Fruit fly (Drosophila melanogaster): ENCODE measurements around the gene Cubn.

The Cubn gene

dm6 chrX:9579918-9580521 is 8.9 kb upstream of the Cubn start, which contains the start of gene LPCAT:
TSS of gene LPCAT (minus strand) at chrX:9579987.
- peak; percentile 57; the same call in 2 of the 3 replicates for TF ChIP-seq CG8119 (GFP tag; IDR thresholded peaks at IDR 0.05)
- TF ChIP-seq acj6 (GFP tag; optimal IDR thresholded peaks at IDR 0.05) = peak; percentile 14
- TF ChIP-seq CG31627 (GFP tag; optimal IDR thresholded peaks at IDR 0.05) = peak; percentile 77
- no peak for TF ChIP-seq CG4318 (GFP tag; optimal IDR thresholded peaks at IDR 0.05)
- TF ChIP-seq Eip75B (GFP tag; optimal IDR thresholded peaks at IDR 0.05) = peak; percentile 50
- peak; percentile 23 for TF ChIP-seq Smox (GFP tag; optimal IDR thresholded peaks at IDR 0.05)
- TF ChIP-seq CG6808 (GFP tag; optimal IDR thresholded peaks at IDR 0.05) = peak; percentile 26
- TF ChIP-seq fd59A (GFP tag; optimal IDR thresholded peaks at IDR 0.05) = no peak
- TF ChIP-seq Blimp-1 (GFP tag; optimal IDR thresholded peaks at IDR 0.05) = no peak
- TF ChIP-seq dsx (GFP tag; optimal IDR thresholded peaks at IDR 0.05; ENCODE audit: poor library complexity, severe bottlenecking) = no peak
- TF ChIP-seq vri (GFP tag; optimal IDR thresholded peaks at IDR 0.05) = peak; percentile 2
- no peak for TF ChIP-seq CG6276 (GFP tag; optimal IDR thresholded peaks at IDR 0.05)
- TF ChIP-seq Sox14 (GFP tag; optimal IDR thresholded peaks at IDR 0.05) = peak; percentile 26
- no peak for TF ChIP-seq CG9139 (GFP tag; optimal IDR thresholded peaks at IDR 0.05)
- no peak for TF ChIP-seq CG7368 (GFP tag; optimal IDR thresholded peaks at IDR 0.05)
- peak; percentile 48 for TF ChIP-seq Ets96B (tag; optimal IDR thresholded peaks at IDR 0.05)
- peak; percentile 36 for TF ChIP-seq pdm3 (GFP tag; optimal IDR thresholded peaks at IDR 0.05)
- TF ChIP-seq lz (GFP tag; optimal IDR thresholded peaks at IDR 0.05) = peak; percentile 73
- no peak for TF ChIP-seq CG6792 (GFP tag; optimal IDR thresholded peaks at IDR 0.05)
- peak; percentile 56 for TF ChIP-seq achi (GFP tag; optimal IDR thresholded peaks at IDR 0.05)
- TF ChIP-seq CG8319 (GFP tag; optimal IDR thresholded peaks at IDR 0.05) = peak; percentile 42
- peak; percentile 70 for TF ChIP-seq CG11902 (GFP tag; optimal IDR thresholded peaks at IDR 0.05)
- no peak for TF ChIP-seq Lpt (GFP tag; optimal IDR thresholded peaks at IDR 0.05)
- TF ChIP-seq fkh (GFP tag; optimal IDR thresholded peaks at IDR 0.05) = no peak
- TF ChIP-seq CG16779 (tag; optimal IDR thresholded peaks at IDR 0.05) = no peak
- TF ChIP-seq Hr38 (GFP tag; optimal IDR thresholded peaks at IDR 0.05) = no peak
- no peak for TF ChIP-seq CG8632 (GFP tag; optimal IDR thresholded peaks at IDR 0.05)
- no peak for TF ChIP-seq spab (GFP tag; optimal IDR thresholded peaks at IDR 0.05)
- TF ChIP-seq dac (GFP tag; optimal IDR thresholded peaks at IDR 0.05) = no peak
- TF ChIP-seq CG15336 (GFP tag; IDR thresholded peaks at IDR 0.05) = 0 out of 2 replicates have a peak, but pooled peaks have one; percentile 41
- no peak for TF ChIP-seq CG32006 (GFP tag; optimal IDR thresholded peaks at IDR 0.05)
- TF ChIP-seq esn (GFP tag; optimal IDR thresholded peaks at IDR 0.05) = peak; percentile 36
- peak; percentile 69 for TF ChIP-seq Gug (GFP tag; IDR thresholded peaks at IDR 0.05)
- no peak for TF ChIP-seq ss (GFP tag; optimal IDR thresholded peaks at IDR 0.05)
- no peak for TF ChIP-seq CG34406 (GFP tag; optimal IDR thresholded peaks at IDR 0.05)
- peak; percentile 51 for TF ChIP-seq CG10669 (GFP tag; optimal IDR thresholded peaks at IDR 0.05)
- peak; percentile 74; the same call in 2 of the 3 replicates for TF ChIP-seq eg (GFP tag; IDR thresholded peaks at IDR 0.05)
- peak; percentile 48 for TF ChIP-seq Sox15 (GFP tag; optimal IDR thresholded peaks at IDR 0.05)
- TF ChIP-seq Met (GFP tag; optimal IDR thresholded peaks at IDR 0.05) = peak; percentile 48
- peak; percentile 50 for TF ChIP-seq CG10631 (GFP tag; optimal IDR thresholded peaks at IDR 0.05)
- no peak for TF ChIP-seq CG6854 (GFP tag; optimal IDR thresholded peaks at IDR 0.05)
- TF ChIP-seq Hr39 (GFP tag; optimal IDR thresholded peaks at IDR 0.05) = peak; percentile 71
- TF ChIP-seq Eip93F (GFP tag; optimal IDR thresholded peaks at IDR 0.05) = no peak
- TF ChIP-seq net (GFP tag; optimal IDR thresholded peaks at IDR 0.05) = no peak
- TF ChIP-seq Eip78C (GFP tag) = peak; percentile 92
- TF ChIP-seq OdsH (GFP tag; optimal IDR thresholded peaks at IDR 0.05) = peak; percentile 46
- TF ChIP-seq CG6163 (GFP tag; IDR thresholded peaks at IDR 0.05) = peak; percentile 70
- peak; percentile 81 for TF ChIP-seq topi (GFP tag; optimal IDR thresholded peaks at IDR 0.05)
- no peak for TF ChIP-seq CG1621 (tag; optimal IDR thresholded peaks at IDR 0.05)
- TF ChIP-seq Sox102F (GFP tag; optimal IDR thresholded peaks at IDR 0.05) = no peak
- TF ChIP-seq CG11762 (GFP tag; optimal IDR thresholded peaks at IDR 0.05; ENCODE audit: insufficient read depth) = peak; percentile 46
